Fruit fly (Drosophila melanogaster) whole organism, pupa: Measurements from ENCODE around the gene sad.

Source experiments
- CG10348 ChIP-seq: fragments of 200-800 bp; sonication (Bioruptor generic); IDR thresholded peaks from 2 replicates; pipeline ENCODE4 v1.3.6; 2022; ENCODE audit warnings: missing biosample characterization, missing genetic modification characterization
- CG13204 ChIP-seq: fragments of 200-800 bp; sonication (Bioruptor generic); optimal IDR thresholded peaks from 2 replicates; lab custom pipeline; 2018; ENCODE audit warnings: missing biosample characterization, mild to moderate bottlenecking, missing genetic modification characterization, moderate library complexity
- CG15710 ChIP-seq: fragments of 200-800 bp; sonication (Bioruptor generic); optimal IDR thresholded peaks from 2 replicates; lab custom pipeline; 2018; ENCODE audit warnings: missing biosample characterization, mild to moderate bottlenecking, missing genetic modification characterization, moderate library complexity
- CG17806 ChIP-seq: fragments of 200-800 bp; sonication (Bioruptor generic); optimal IDR thresholded peaks from 2 replicates; lab custom pipeline; 2018; ENCODE audit warnings: missing biosample characterization, mild to moderate bottlenecking, missing genetic modification characterization, moderate library complexity
- CG32121 ChIP-seq: fragments of 200-800 bp; sonication (Bioruptor generic); IDR thresholded peaks from 2 replicates; pipeline ENCODE4 v1.3.6; 2022; ENCODE audit warnings: missing biosample characterization, missing genetic modification characterization
- CG8159 ChIP-seq: fragments of 200-800 bp; sonication (Bioruptor generic); optimal IDR thresholded peaks from 3 replicates; lab custom pipeline; 2018; ENCODE audit warnings: missing biosample characterization, mild to moderate bottlenecking, missing genetic modification characterization, moderate library complexity
- D1 ChIP-seq: fragments of 200-800 bp; sonication (Bioruptor generic); optimal IDR thresholded peaks from 2 replicates; lab custom pipeline; 2018; ENCODE audit warnings: missing biosample characterization, mild to moderate bottlenecking, missing genetic modification characterization, moderate library complexity
- EcR ChIP-seq: fragments of 200-800 bp; sonication (Bioruptor generic); optimal IDR thresholded peaks from 3 replicates; lab custom pipeline; 2019; ENCODE audit warnings: missing biosample characterization, missing genetic modification characterization, mild to moderate bottlenecking, moderate library complexity, missing genetic modification reagents
- Pif1B ChIP-seq: fragments of 200-800 bp; sonication (Bioruptor generic); optimal IDR thresholded peaks from 3 replicates; lab custom pipeline; 2016; ENCODE audit warnings: missing biosample characterization, missing genetic modification characterization
- Snoo ChIP-seq: fragments of 200-800 bp; sonication (Bioruptor generic); optimal IDR thresholded peaks from 3 replicates; lab custom pipeline; 2017; ENCODE audit warnings: missing biosample characterization, mild to moderate bottlenecking, missing genetic modification characterization, inconsistent platforms
- fd96Ca ChIP-seq: fragments of 200-800 bp; sonication (Bioruptor generic); IDR thresholded peaks from 3 replicates; pipeline ENCODE4 v1.3.6; 2022; ENCODE audit warnings: missing biosample characterization, missing genetic modification characterization
- gl ChIP-seq: fragments of 200-800 bp; sonication (Bioruptor generic); optimal IDR thresholded peaks from 2 replicates; lab custom pipeline; 2018; ENCODE audit warnings: missing biosample characterization, mild to moderate bottlenecking, missing genetic modification characterization
- rn ChIP-seq: fragments of 200-800 bp; sonication (Bioruptor generic); IDR thresholded peaks from 2 replicates; pipeline ENCODE4 v1.3.6; 2022; ENCODE audit warnings: missing biosample characterization, missing genetic modification characterization

DNA sequence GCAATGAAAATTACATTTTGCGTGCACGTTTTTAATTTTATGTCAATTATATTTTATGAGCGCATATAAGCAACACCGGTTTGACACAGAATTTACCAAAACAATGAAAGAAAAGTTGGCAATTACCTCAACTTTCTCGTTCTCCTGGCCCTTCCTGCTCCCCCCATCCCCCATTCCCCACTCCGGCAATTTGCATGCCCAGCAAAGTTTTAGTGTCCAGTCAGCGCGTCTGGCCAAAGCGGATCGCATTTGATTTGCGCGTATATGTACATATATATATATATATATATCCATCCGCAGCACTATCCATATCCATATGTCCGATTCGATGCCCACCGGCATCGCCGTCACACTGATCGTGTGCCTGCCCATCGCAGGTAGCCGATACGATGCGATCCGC lies 285 bp upstream of the sad start:
- no peak for TF ChIP-seq fd96Ca (GFP tag; lab: Robert Waterston, UW)
- no peak for TF ChIP-seq CG8159 (tag; lab: Kevin White, UChicago)
- no peak for TF ChIP-seq gl (tag; lab: Kevin White, UChicago)
- TF ChIP-seq CG15710 (tag; lab: Kevin White, UChicago) = no peak
- TF ChIP-seq EcR = no peak
- no peak for TF ChIP-seq Snoo (tag; lab: Kevin White, UChicago)
- TF ChIP-seq Pif1B (GFP tag; lab: Kevin White, UChicago) = no peak
- no peak for TF ChIP-seq CG13204 (GFP tag; lab: Kevin White, UChicago)
- TF ChIP-seq D1 (tag; lab: Kevin White, UChicago) = no peak
- no peak for TF ChIP-seq CG10348 (GFP tag; lab: Robert Waterston, UW)
- no peak for TF ChIP-seq CG17806
- no peak for TF ChIP-seq CG32121
- no peak for TF ChIP-seq rn (GFP tag; lab: Robert Waterston, UW)
